Worm (Caenorhabditis elegans): Measurements from ENCODE around the gene Y50D4C.3.

DNA sequence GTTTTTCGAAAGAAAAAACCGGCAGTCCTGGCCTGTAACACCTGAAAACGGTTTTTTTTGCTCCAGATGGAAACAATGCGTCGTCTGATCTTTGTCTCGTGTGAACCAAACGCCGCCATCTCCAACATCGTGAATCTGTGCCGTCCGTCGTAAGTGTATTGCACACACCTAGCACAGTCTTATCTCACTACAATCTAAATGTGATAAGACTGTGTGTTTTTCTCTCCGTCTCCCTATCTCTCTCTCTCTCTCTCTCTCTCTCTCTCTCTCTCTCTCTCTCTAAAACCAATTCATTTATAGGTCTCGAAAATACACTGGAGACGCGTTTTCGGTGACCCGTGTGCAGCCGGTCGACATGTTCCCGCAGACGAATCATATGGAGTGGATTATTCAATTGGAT lies 34.5 kb downstream of the Y50D4C.3 start:
- TF ChIP-seq mdl-1 (tag; optimal IDR thresholded peaks at IDR 0.05) (peak in 1 of 2 experiments; percentile 53), snpc-4 (tag; optimal IDR thresholded peaks at IDR 0.05) (no peak), lin-39 (tag; optimal IDR thresholded peaks at IDR 0.05) (no peak), ceh-28 (tag; optimal IDR thresholded peaks at IDR 0.05) (no peak), unc-130 (GFP tag; optimal IDR thresholded peaks at IDR 0.05) (no peak), pha-4 (GFP tag; IDR thresholded peaks at IDR 0.05) (no peak), pha-4 (tag; optimal IDR thresholded peaks at IDR 0.05) (no peak), ctbp-1 (GFP tag; IDR thresholded peaks at IDR 0.05) (no peak), skn-1 (tag; optimal IDR thresholded peaks at IDR 0.05) (no peak), set-16 (GFP tag; IDR thresholded peaks at IDR 0.05) (no peak), dpl-1 (GFP tag; optimal IDR thresholded peaks at IDR 0.05) (no peak)

Measured in whole organism, L4 larva.